Fruit fly (Drosophila melanogaster) whole organism, wandering third instar larva: ENCODE results near the gene CG5966.

ENCODE experiments used
- Abd-B ChIP-seq: fragments of >200 bp; optimal IDR thresholded peaks from 2 replicates; lab custom pipeline; 2017; ENCODE audit warnings: missing biosample characterization, missing genetic modification characterization
- CG9705 ChIP-seq: fragments of 200-800 bp; sonication (Bioruptor generic); optimal IDR thresholded peaks from 2 replicates; lab custom pipeline; 2018; ENCODE audit warnings: missing biosample characterization, mild to moderate bottlenecking, missing genetic modification characterization
- GATAd ChIP-seq: sonication (Bioruptor generic); optimal IDR thresholded peaks from 2 replicates; lab custom pipeline; 2016; ENCODE audit warnings: missing biosample characterization, missing genetic modification characterization
- Hr78 ChIP-seq: fragments of >200 bp; optimal IDR thresholded peaks from 2 replicates; lab custom pipeline; 2017; ENCODE audit warnings: missing biosample characterization, missing genetic modification characterization
- Hr83 ChIP-seq: fragments of 200-300 bp; sonication (Bioruptor generic); optimal IDR thresholded peaks from 2 replicates; lab custom pipeline; 2016; ENCODE audit warnings: missing biosample characterization, mild to moderate bottlenecking, missing genetic modification characterization, moderate library complexity; ENCODE audit not compliant: poor library complexity, severe bottlenecking
- Myc ChIP-seq: fragments of >200 bp; optimal IDR thresholded peaks from 2 replicates; lab custom pipeline; 2017
- foxo ChIP-seq, 2 experiments: fragments of 200-800 bp; sonication (Bioruptor generic); optimal IDR thresholded peaks; 2 replicates in 1 of 2; 3 replicates in 1 of 2; lab custom pipeline; 2016 to 2017; ENCODE audit warnings: missing biosample characterization in 2 of 2, missing genetic modification characterization in 2 of 2
- jim ChIP-seq: fragments of 175-275, 200-325 bp; sonication (Bioruptor generic); optimal IDR thresholded peaks from 2 replicates; lab custom pipeline; 2016; ENCODE audit warnings: missing biosample characterization, mild to moderate bottlenecking, missing genetic modification characterization
- pan ChIP-seq: fragments of >200 bp; optimal IDR thresholded peaks from 2 replicates; lab custom pipeline; 2017
- psq ChIP-seq: fragments of 200-800 bp; sonication (Bioruptor generic); optimal IDR thresholded peaks from 3 replicates; lab custom pipeline; 2017; ENCODE audit warnings: missing biosample characterization, mild to moderate bottlenecking, missing genetic modification characterization, moderate library complexity
- rgr ChIP-seq: fragments of 200-800 bp; sonication (Bioruptor generic); optimal IDR thresholded peaks from 3 replicates; lab custom pipeline; 2016; ENCODE audit warnings: missing biosample characterization, mild to moderate bottlenecking, missing genetic modification characterization
- sage ChIP-seq: fragments of 200-800 bp; sonication (Bioruptor generic); optimal IDR thresholded peaks from 2 replicates; lab custom pipeline; 2016; ENCODE audit warnings: missing biosample characterization, mild to moderate bottlenecking, missing genetic modification characterization
- tai ChIP-seq: sonication (Bioruptor generic); optimal IDR thresholded peaks from 2 replicates; lab custom pipeline; 2016; ENCODE audit warnings: missing biosample characterization, missing genetic modification characterization
- usp ChIP-seq: fragments of >200 bp; optimal IDR thresholded peaks from 2 replicates; lab custom pipeline; 2017; ENCODE audit warnings: missing biosample characterization, missing genetic modification characterization

- no peak for TF ChIP-seq GATAd (GFP tag; lab: Kevin White, UChicago)
- TF ChIP-seq Hr78 (GFP tag; lab: Kevin White, UChicago) = no peak
- no peak for TF ChIP-seq pan (lab: Kevin White, UChicago)
- no peak for TF ChIP-seq usp (GFP tag; lab: Kevin White, UChicago)
- no peak for TF ChIP-seq rgr (GFP tag; lab: Kevin White, UChicago)
- TF ChIP-seq sage (GFP tag; lab: Kevin White, UChicago) = no peak
- no peak for TF ChIP-seq Abd-B (GFP tag; lab: Kevin White, UChicago)
- no peak for TF ChIP-seq psq (GFP tag; lab: Kevin White, UChicago)
- no peak for TF ChIP-seq foxo (GFP tag; optimal IDR thresholded peaks at IDR 0.05; lab: Kevin White, UChicago)
- TF ChIP-seq tai (GFP tag; lab: Kevin White, UChicago) = no peak
- TF ChIP-seq Hr83 (GFP tag; lab: Kevin White, UChicago) = no peak
- no peak for TF ChIP-seq Myc (lab: Kevin White, UChicago)
- no peak for TF ChIP-seq CG9705 (GFP tag; lab: Kevin White, UChicago)
- no peak for TF ChIP-seq jim (GFP tag; lab: Kevin White, UChicago)
Measured at dm6 chrX:6007502-6007901, 18.9 kb downstream of the CG5966 start.
